Fruit fly (Drosophila melanogaster) whole organism, adult: ENCODE results near the gene CG10163.

Experiments used
- CG11617 ChIP-seq: fragments of 200-800 bp; sonication (Bioruptor generic); optimal IDR thresholded peaks from 2 replicates; lab custom pipeline; 2017; ENCODE audit warnings: mild to moderate bottlenecking, missing biosample characterization, missing genetic modification reagents, missing genetic modification characterization
- CG14711 ChIP-seq: fragments of 200-800 bp; sonication (Bioruptor generic); optimal IDR thresholded peaks from 2 replicates; lab custom pipeline; 2018; ENCODE audit warnings: missing biosample characterization, mild to moderate bottlenecking, missing genetic modification characterization, moderate library complexity
- CG33017 ChIP-seq: fragments of 200-800 bp; sonication (Bioruptor generic); optimal IDR thresholded peaks from 2 replicates; lab custom pipeline; 2018; ENCODE audit warnings: missing biosample characterization, mild to moderate bottlenecking, missing genetic modification characterization, moderate library complexity
- CG5204 ChIP-seq: fragments of 200-800 bp; sonication (Bioruptor generic); optimal IDR thresholded peaks from 2 replicates; lab custom pipeline; 2016; ENCODE audit warnings: missing biosample characterization, missing genetic modification characterization
- CG7101 ChIP-seq: fragments of 200-800 bp; sonication (Bioruptor generic); optimal IDR thresholded peaks from 2 replicates; lab custom pipeline; 2018; ENCODE audit warnings: missing biosample characterization, mild to moderate bottlenecking, missing genetic modification characterization, moderate library complexity
- Clk ChIP-seq: fragments of 200-800 bp; sonication (Bioruptor generic); optimal IDR thresholded peaks from 2 replicates; lab custom pipeline; 2017; ENCODE audit warnings: missing biosample characterization, missing genetic modification characterization
- Crg-1 ChIP-seq: fragments of 200-800 bp; sonication (Bioruptor generic); optimal IDR thresholded peaks from 2 replicates; lab custom pipeline; 2016; ENCODE audit warnings: missing biosample characterization, missing genetic modification characterization
- Hr96 ChIP-seq: fragments of 200-800 bp; sonication (Bioruptor generic); optimal IDR thresholded peaks from 2 replicates; lab custom pipeline; 2016; ENCODE audit warnings: missing biosample characterization, missing genetic modification characterization
- Mnt ChIP-seq: fragments of 200-800 bp; sonication (Bioruptor generic); optimal IDR thresholded peaks from 2 replicates; lab custom pipeline; 2016; ENCODE audit warnings: missing biosample characterization, mild to moderate bottlenecking, missing genetic modification characterization
- bab1 ChIP-seq: fragments of 200-800 bp; sonication (Bioruptor generic); optimal IDR thresholded peaks from 3 replicates; lab custom pipeline; 2019; ENCODE audit warnings: missing biosample characterization, mild to moderate bottlenecking, missing genetic modification characterization, moderate library complexity
- cic ChIP-seq: fragments of 200-800 bp; sonication (Bioruptor generic); optimal IDR thresholded peaks from 2 replicates; lab custom pipeline; 2017; ENCODE audit warnings: missing biosample characterization, mild to moderate bottlenecking, missing genetic modification characterization, moderate library complexity
- kay ChIP-seq: fragments of 200-800 bp; sonication (Bioruptor generic); peaks from one replicate; lab custom pipeline; 2016; ENCODE audit warnings: missing biosample characterization, missing genetic modification characterization, borderline replicate concordance
- ovo ChIP-seq: fragments of 200-800 bp; sonication (Bioruptor generic); optimal IDR thresholded peaks from 2 replicates; lab custom pipeline; 2016; ENCODE audit warnings: missing biosample characterization, missing genetic modification characterization
- pad ChIP-seq: fragments of 200-800 bp; sonication (Bioruptor generic); optimal IDR thresholded peaks from 3 replicates; lab custom pipeline; 2017; ENCODE audit warnings: missing biosample characterization, missing genetic modification characterization, mild to moderate bottlenecking, moderate library complexity, missing genetic modification reagents
- tj ChIP-seq: fragments of 200-800 bp; sonication (Bioruptor generic); optimal IDR thresholded peaks from 3 replicates; lab custom pipeline; 2017; ENCODE audit warnings: missing biosample characterization, mild to moderate bottlenecking, missing genetic modification characterization, moderate library complexity
- toe ChIP-seq: fragments of 200-800 bp; sonication (Bioruptor generic); optimal IDR thresholded peaks from 2 replicates; lab custom pipeline; 2016; ENCODE audit warnings: missing biosample characterization, missing genetic modification characterization

Gene CG10163

DNA sequence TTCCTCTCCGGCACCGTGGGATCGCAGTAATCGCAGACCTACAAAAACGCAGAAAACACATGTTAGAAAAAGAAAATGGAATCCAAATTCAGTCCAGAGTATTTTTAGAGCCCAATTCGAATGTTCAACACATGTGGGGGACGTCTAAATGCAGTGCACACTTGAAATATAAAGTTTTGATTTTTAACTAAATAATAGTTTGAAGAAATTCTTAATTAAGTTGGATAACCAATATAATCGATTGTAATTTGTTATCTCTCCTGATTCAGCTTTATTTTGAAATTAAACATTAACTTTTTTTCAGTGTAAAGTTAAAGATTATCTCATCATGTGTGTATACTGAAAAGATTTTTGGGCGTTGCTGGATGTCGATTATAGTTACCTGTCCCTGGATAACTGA lies 41.3 kb downstream of the CG10163 start:
- TF ChIP-seq cic (no peak), Clk (GFP tag; lab: Kevin White, UChicago) (no peak), Crg-1 (GFP tag; lab: Kevin White, UChicago) (no peak), kay (GFP tag; lab: Kevin White, UChicago) (no peak), toe (GFP tag; lab: Kevin White, UChicago) (no peak), CG33017 (tag; lab: Kevin White, UChicago) (no peak), Hr96 (GFP tag; lab: Kevin White, UChicago) (no peak), bab1 (GFP tag; lab: Kevin White, UChicago) (no peak), ovo (GFP tag; lab: Kevin White, UChicago) (no peak), CG11617 (GFP tag; lab: Kevin White, UChicago) (no peak), CG7101 (tag; lab: Kevin White, UChicago) (no peak), CG5204 (GFP tag; lab: Kevin White, UChicago) (no peak), CG14711 (tag; lab: Kevin White, UChicago) (no peak)

DNA sequence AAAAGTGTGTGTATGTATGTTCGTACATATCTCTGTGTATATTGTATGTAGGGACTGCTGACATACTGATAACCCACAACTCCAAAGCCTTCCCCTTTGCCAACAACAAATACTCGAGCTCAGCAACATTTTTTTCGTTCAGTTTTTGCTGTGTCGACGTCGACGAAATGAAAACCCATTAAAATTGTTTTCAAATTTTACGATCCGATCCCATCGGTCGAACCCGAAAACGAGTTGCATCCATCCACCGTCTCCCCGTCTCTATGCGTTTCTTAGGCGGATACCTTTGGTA lies 41.8 kb downstream of the CG10163 start:
- TF ChIP-seq CG33017 (tag; lab: Kevin White, UChicago) (no peak), pad (peak; percentile 88), Clk (GFP tag; lab: Kevin White, UChicago) (no peak), CG5204 (GFP tag; lab: Kevin White, UChicago) (no peak), Mnt (GFP tag; lab: Kevin White, UChicago) (no peak), tj (GFP tag; lab: Kevin White, UChicago) (peak; percentile 96), kay (GFP tag; lab: Kevin White, UChicago) (no peak), cic (no peak)

dm6 chr3L:6215976-6216786 lies 42.4 kb downstream of the CG10163 start:
- no peak for TF ChIP-seq tj (GFP tag; lab: Kevin White, UChicago)
- no peak for TF ChIP-seq cic
- TF ChIP-seq kay (GFP tag; lab: Kevin White, UChicago), result no peak
